Worm (Caenorhabditis elegans): ENCODE measurements around the gene B0564.2.
A peak's percentile ranks its signal among the peaks of the same experiment; 100 is the strongest.

- TF ChIP-seq dox-1 (GFP tag; IDR thresholded peaks at IDR 0.05), result no peak
- no peak for TF ChIP-seq pha-4 (tag; optimal IDR thresholded peaks at IDR 0.05)
- TF ChIP-seq madf-3 (GFP tag; IDR thresholded peaks at IDR 0.05), result no peak
- TF ChIP-seq sea-2 (GFP tag; IDR thresholded peaks at IDR 0.05), result no peak
- no peak for TF ChIP-seq aptf-2 (GFP tag; conservative IDR thresholded peaks at IDR 0.05)
- no peak for TF ChIP-seq snpc-1.1 (tag; optimal IDR thresholded peaks at IDR 0.05; ENCODE audit: insufficient read depth)
- no peak for TF ChIP-seq lag-1 (GFP tag; IDR thresholded peaks at IDR 0.05)
- no peak for TF ChIP-seq unc-62 (GFP tag; optimal IDR thresholded peaks at IDR 0.05)
- TF ChIP-seq mcd-1 (GFP tag; IDR thresholded peaks at IDR 0.05), result no peak
- TF ChIP-seq snpc-4 (GFP tag; optimal IDR thresholded peaks at IDR 0.05), result peak; percentile 36
- peak in 1 of 4 experiments; percentile 69 for TF ChIP-seq snpc-4 (tag; optimal IDR thresholded peaks at IDR 0.05)
Measured at ce11 chrIV:13154391-13155283, 47.2 kb downstream of the B0564.2 start, which contains the start of the genes crld-1 and msh-5.

Data from whole organism, young adult.